Fruit fly (Drosophila melanogaster) whole organism, pupa: ENCODE data around the gene CG5892.

Source experiments
- CG10348 ChIP-seq: fragments of 200-800 bp; sonication (Bioruptor generic); IDR thresholded peaks from 2 replicates; pipeline ENCODE4 v1.3.6; 2022; ENCODE audit warnings: missing biosample characterization, missing genetic modification characterization
- CG12605 ChIP-seq: fragments of 200-800 bp; sonication (Bioruptor generic); IDR thresholded peaks from 2 replicates; pipeline ENCODE4 v1.3.6; 2022; ENCODE audit warnings: missing biosample characterization, missing genetic modification characterization
- CG13204 ChIP-seq: fragments of 200-800 bp; sonication (Bioruptor generic); optimal IDR thresholded peaks from 2 replicates; lab custom pipeline; 2018; ENCODE audit warnings: missing biosample characterization, mild to moderate bottlenecking, missing genetic modification characterization, moderate library complexity
- CG14655 ChIP-seq: fragments of 200-800 bp; sonication (Bioruptor generic); optimal IDR thresholded peaks from 3 replicates; lab custom pipeline; 2017; ENCODE audit warnings: mild to moderate bottlenecking, missing biosample characterization, missing genetic modification reagents, missing genetic modification characterization
- CG15710 ChIP-seq: fragments of 200-800 bp; sonication (Bioruptor generic); optimal IDR thresholded peaks from 2 replicates; lab custom pipeline; 2018; ENCODE audit warnings: missing biosample characterization, mild to moderate bottlenecking, missing genetic modification characterization, moderate library complexity
- CG17806 ChIP-seq: fragments of 200-800 bp; sonication (Bioruptor generic); optimal IDR thresholded peaks from 2 replicates; lab custom pipeline; 2018; ENCODE audit warnings: missing biosample characterization, mild to moderate bottlenecking, missing genetic modification characterization, moderate library complexity
- CG32121 ChIP-seq: fragments of 200-800 bp; sonication (Bioruptor generic); IDR thresholded peaks from 2 replicates; pipeline ENCODE4 v1.3.6; 2022; ENCODE audit warnings: missing biosample characterization, missing genetic modification characterization
- CG34367 ChIP-seq: fragments of 200-800 bp; sonication (Bioruptor generic); optimal IDR thresholded peaks from 2 replicates; lab custom pipeline; 2018; ENCODE audit warnings: missing biosample characterization, mild to moderate bottlenecking, missing genetic modification characterization
- CG4496 ChIP-seq: fragments of 200-800 bp; sonication (Bioruptor generic); IDR thresholded peaks from 3 replicates; pipeline ENCODE4 v1.3.6; 2022; ENCODE audit warnings: missing biosample characterization, missing genetic modification characterization
- CG8159 ChIP-seq: fragments of 200-800 bp; sonication (Bioruptor generic); optimal IDR thresholded peaks from 3 replicates; lab custom pipeline; 2018; ENCODE audit warnings: missing biosample characterization, mild to moderate bottlenecking, missing genetic modification characterization, moderate library complexity
- CG8301 ChIP-seq: fragments of 200-800 bp; sonication (Bioruptor generic); optimal IDR thresholded peaks from 2 replicates; lab custom pipeline; 2018; ENCODE audit warnings: missing biosample characterization, mild to moderate bottlenecking, missing genetic modification characterization
- CG9948 ChIP-seq: fragments of 200-800 bp; sonication (Bioruptor generic); optimal IDR thresholded peaks from 2 replicates; lab custom pipeline; 2018; ENCODE audit warnings: missing biosample characterization, mild to moderate bottlenecking, missing genetic modification characterization, moderate library complexity
- D1 ChIP-seq: fragments of 200-800 bp; sonication (Bioruptor generic); optimal IDR thresholded peaks from 2 replicates; lab custom pipeline; 2018; ENCODE audit warnings: missing biosample characterization, mild to moderate bottlenecking, missing genetic modification characterization, moderate library complexity
- EcR ChIP-seq: fragments of 200-800 bp; sonication (Bioruptor generic); optimal IDR thresholded peaks from 3 replicates; lab custom pipeline; 2019; ENCODE audit warnings: missing biosample characterization, missing genetic modification characterization, mild to moderate bottlenecking, moderate library complexity, missing genetic modification reagents
- Ets98B ChIP-seq: fragments of 200-800 bp; sonication (Bioruptor generic); IDR thresholded peaks from 2 replicates; pipeline ENCODE4 v1.3.6; 2022; ENCODE audit warnings: missing biosample characterization, missing genetic modification characterization
- Pif1A ChIP-seq: fragments of 200-800 bp; sonication (Bioruptor generic); optimal IDR thresholded peaks from 3 replicates; lab custom pipeline; 2016; ENCODE audit warnings: missing biosample characterization, missing genetic modification characterization
- Pif1B ChIP-seq: fragments of 200-800 bp; sonication (Bioruptor generic); optimal IDR thresholded peaks from 3 replicates; lab custom pipeline; 2016; ENCODE audit warnings: missing biosample characterization, missing genetic modification characterization
- Snoo ChIP-seq: fragments of 200-800 bp; sonication (Bioruptor generic); optimal IDR thresholded peaks from 3 replicates; lab custom pipeline; 2017; ENCODE audit warnings: missing biosample characterization, mild to moderate bottlenecking, missing genetic modification characterization, inconsistent platforms
- fd96Ca ChIP-seq: fragments of 200-800 bp; sonication (Bioruptor generic); IDR thresholded peaks from 3 replicates; pipeline ENCODE4 v1.3.6; 2022; ENCODE audit warnings: missing biosample characterization, missing genetic modification characterization
- gl ChIP-seq: fragments of 200-800 bp; sonication (Bioruptor generic); optimal IDR thresholded peaks from 2 replicates; lab custom pipeline; 2018; ENCODE audit warnings: missing biosample characterization, mild to moderate bottlenecking, missing genetic modification characterization
- rn ChIP-seq: fragments of 200-800 bp; sonication (Bioruptor generic); IDR thresholded peaks from 2 replicates; pipeline ENCODE4 v1.3.6; 2022; ENCODE audit warnings: missing biosample characterization, missing genetic modification characterization

The CG5892 gene

DNA sequence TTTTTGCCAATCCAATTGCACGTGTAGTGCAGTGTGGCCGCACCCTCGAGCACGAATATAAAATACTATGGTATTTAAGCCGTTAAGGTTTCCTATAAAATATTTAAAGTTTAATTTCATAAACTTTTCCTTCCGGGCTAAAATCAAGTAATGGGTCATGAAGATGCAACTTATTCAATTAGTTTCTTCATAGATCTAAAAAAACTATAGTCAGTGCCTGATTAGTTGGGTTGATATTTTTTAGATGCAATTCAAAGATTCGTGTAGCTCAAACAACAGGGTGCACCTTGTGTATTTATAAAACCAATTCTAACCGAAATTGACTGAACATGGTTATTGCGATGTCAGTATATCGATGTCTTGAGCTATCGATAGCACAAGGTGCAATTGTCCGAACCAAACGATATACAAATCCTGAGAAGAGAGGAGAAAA is 23.7 kb upstream of the CG5892 start, which contains the start of the genes Smyd5 and Oga:
Gene Smyd5 (minus strand): TSS at position 59 of the 433 bp plus-strand sequence.
Gene Oga (plus strand): TSS at position 345 of the 433 bp plus-strand sequence.
- TF ChIP-seq CG15710 (tag; lab: Kevin White, UChicago) (peak; percentile 8), D1 (no peak), CG17806 (tag; lab: Kevin White, UChicago) (no peak), CG4496 (GFP tag; lab: Robert Waterston, UW) (0 out of 3 replicates have a peak, but pooled peaks have one; percentile 26), CG8159 (no peak), Pif1B (GFP tag; lab: Kevin White, UChicago) (no peak), CG8301 (tag; lab: Kevin White, UChicago) (no peak), Snoo (tag; lab: Kevin White, UChicago) (peak; percentile 0), fd96Ca (GFP tag; lab: Robert Waterston, UW) (no peak), CG32121 (GFP tag; lab: Robert Waterston, UW) (no peak), CG34367 (no peak)

DNA sequence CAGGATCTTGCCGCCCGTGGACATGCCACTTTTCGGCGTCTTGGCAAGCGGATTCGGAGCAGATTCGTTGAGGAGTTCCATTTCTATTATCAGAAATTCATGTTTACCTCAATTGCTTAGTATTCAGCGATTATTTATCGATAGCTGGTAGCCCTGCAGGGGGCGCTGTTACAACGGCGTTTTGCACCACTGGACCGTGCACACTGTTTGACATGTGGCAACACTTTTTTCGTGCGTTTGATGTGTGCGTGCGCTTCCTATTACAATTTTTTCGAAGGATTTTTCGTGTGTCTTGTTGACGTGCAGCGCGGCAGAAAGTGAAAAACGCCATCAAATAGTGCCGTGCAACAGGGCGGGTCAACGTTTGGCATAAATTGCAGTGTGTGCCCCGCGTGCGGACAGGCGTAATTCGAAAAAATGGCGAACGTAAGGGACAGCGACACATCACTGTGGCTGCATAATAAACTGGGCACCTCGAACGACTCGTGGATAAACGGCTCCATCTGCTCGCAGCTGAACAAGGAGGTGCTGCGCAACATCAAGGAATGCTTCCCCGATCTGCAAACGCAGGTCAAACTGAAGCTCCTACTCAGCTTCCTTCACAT is 18.9 kb upstream of the CG5892 start, which contains the start of the genes CG3337 and Nelf-A:
Gene CG3337 (minus strand): TSS at position 132 of the 605 bp plus-strand sequence.
Gene Nelf-A (plus strand): TSS at position 252 of the 605 bp plus-strand sequence.
- TF ChIP-seq CG9948 (tag; lab: Kevin White, UChicago) (no peak), CG17806 (tag; lab: Kevin White, UChicago) (no peak), EcR (GFP tag; lab: Kevin White, UChicago) (no peak), CG14655 (GFP tag; lab: Kevin White, UChicago) (no peak), Pif1A (GFP tag; lab: Kevin White, UChicago) (no peak), CG10348 (GFP tag; lab: Robert Waterston, UW) (no peak), rn (GFP tag; lab: Robert Waterston, UW) (peak; percentile 38; the same call in 1 of the 2 replicates), Snoo (tag; lab: Kevin White, UChicago) (peak; percentile 53), D1 (no peak), CG15710 (tag; lab: Kevin White, UChicago) (peak; percentile 41), CG4496 (GFP tag; lab: Robert Waterston, UW) (peak; percentile 77), CG8159 (no peak), CG8301 (tag; lab: Kevin White, UChicago) (no peak), gl (tag; lab: Kevin White, UChicago) (no peak), CG34367 (peak; percentile 13), fd96Ca (GFP tag; lab: Robert Waterston, UW) (0 out of 3 replicates have a peak, but pooled peaks have one; percentile 21), CG12605 (GFP tag; lab: Robert Waterston, UW) (0 out of 2 replicates have a peak, but pooled peaks have one; percentile 13), Ets98B (GFP tag; lab: Robert Waterston, UW) (peak; percentile 48), Pif1B (GFP tag; lab: Kevin White, UChicago) (no peak), CG13204 (GFP tag; lab: Kevin White, UChicago) (no peak), CG32121 (GFP tag; lab: Robert Waterston, UW) (no peak)

DNA sequence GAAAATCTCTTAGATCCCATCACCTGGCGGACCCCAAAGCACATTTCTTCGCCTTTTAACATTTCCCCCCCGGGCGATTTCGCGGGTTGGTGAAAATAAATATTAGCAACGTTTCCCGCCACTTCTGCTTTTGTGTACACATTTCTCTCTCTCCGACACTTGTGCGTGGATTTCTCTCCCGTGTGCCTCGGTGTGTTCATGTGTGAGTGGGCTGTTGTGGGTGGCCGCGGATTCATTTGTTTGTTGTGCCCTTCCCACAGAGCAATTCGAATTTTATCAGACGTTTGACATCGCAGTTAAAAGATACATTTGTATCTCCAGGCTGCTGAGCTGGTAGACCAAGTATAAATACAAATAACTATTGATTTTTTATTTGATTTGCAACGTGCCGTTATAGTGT is 18.2 kb upstream of the CG5892 start:
- no peak for TF ChIP-seq CG14655 (GFP tag; lab: Kevin White, UChicago)
- TF ChIP-seq Ets98B (GFP tag; lab: Robert Waterston, UW) = peak; percentile 83
- no peak for TF ChIP-seq Pif1A (GFP tag; lab: Kevin White, UChicago)
- TF ChIP-seq fd96Ca (GFP tag; lab: Robert Waterston, UW) = peak; percentile 83
- peak; percentile 43 for TF ChIP-seq CG8301 (tag; lab: Kevin White, UChicago)
- no peak for TF ChIP-seq D1
- no peak for TF ChIP-seq gl (tag; lab: Kevin White, UChicago)
- peak; percentile 21 for TF ChIP-seq CG13204 (GFP tag; lab: Kevin White, UChicago)
- TF ChIP-seq CG10348 (GFP tag; lab: Robert Waterston, UW) = no peak
- peak; percentile 52; the same call in 2 of the 3 replicates for TF ChIP-seq CG4496 (GFP tag; lab: Robert Waterston, UW)
- TF ChIP-seq Snoo (tag; lab: Kevin White, UChicago) = peak; percentile 50
- peak; percentile 71 for TF ChIP-seq CG32121 (GFP tag; lab: Robert Waterston, UW)
- no peak for TF ChIP-seq CG34367
- TF ChIP-seq CG12605 (GFP tag; lab: Robert Waterston, UW) = peak; percentile 34; the same call in 1 of the 2 replicates
- TF ChIP-seq, all 21 proteins: peak for 8

DNA sequence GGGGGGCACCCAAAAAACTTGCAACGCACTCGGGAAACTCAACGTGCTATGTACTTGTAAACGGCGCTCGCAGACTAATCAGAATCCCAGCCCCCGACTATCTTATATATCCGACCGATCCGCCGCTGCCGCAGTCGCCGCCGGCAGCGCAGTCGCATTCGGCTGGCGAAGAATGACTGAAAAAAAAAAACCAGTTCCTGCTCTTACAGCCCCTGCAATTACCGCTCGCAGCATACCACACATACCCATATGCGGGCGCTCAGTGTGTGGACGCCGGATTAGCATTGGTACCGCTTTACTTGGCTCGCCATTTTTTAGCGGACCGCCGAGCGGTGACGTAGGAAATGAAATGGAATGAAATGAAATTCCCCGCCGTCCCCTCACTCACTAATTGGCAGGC is 5.3 kb upstream of the CG5892 start, which contains the start of gene e:
Gene e (minus strand): TSS at position 79 of the 400 bp plus-strand sequence.
- TF ChIP-seq EcR (GFP tag; lab: Kevin White, UChicago) = no peak
- TF ChIP-seq CG4496 (GFP tag; lab: Robert Waterston, UW) = peak; percentile 39; the same call in 1 of the 3 replicates
- peak; percentile 79 for TF ChIP-seq CG13204 (GFP tag; lab: Kevin White, UChicago)

dm6 chr3R:21241332-21241731 is 1.1 kb upstream of the CG5892 start:
- TF ChIP-seq CG8301 (tag; lab: Kevin White, UChicago) (no peak), CG10348 (GFP tag; lab: Robert Waterston, UW) (no peak), fd96Ca (GFP tag; lab: Robert Waterston, UW) (no peak), CG14655 (GFP tag; lab: Kevin White, UChicago) (no peak), D1 (no peak), Pif1A (GFP tag; lab: Kevin White, UChicago) (no peak), Ets98B (GFP tag; lab: Robert Waterston, UW) (no peak), CG8159 (no peak), gl (tag; lab: Kevin White, UChicago) (no peak), CG34367 (no peak), CG15710 (tag; lab: Kevin White, UChicago) (no peak), CG17806 (tag; lab: Kevin White, UChicago) (no peak), Snoo (tag; lab: Kevin White, UChicago) (no peak), CG12605 (GFP tag; lab: Robert Waterston, UW) (no peak), rn (GFP tag; lab: Robert Waterston, UW) (no peak), CG32121 (GFP tag; lab: Robert Waterston, UW) (no peak), EcR (GFP tag; lab: Kevin White, UChicago) (no peak)
- TF ChIP-seq, all 21 proteins: peak for 0
